Fruit fly (Drosophila melanogaster) whole organism, embryonic: Measurements from ENCODE around the gene CG43954.
A peak's percentile ranks its signal among the peaks of the same experiment; 100 is the strongest.

Experiments
- ATbp ChIP-seq: fragments of 200-800 bp; sonication (Bioruptor generic); optimal IDR thresholded peaks from 2 replicates; lab custom pipeline; 2017; ENCODE audit warnings: missing biosample characterization, mild to moderate bottlenecking, missing genetic modification characterization, missing genetic modification reagents
- Ada2b ChIP-seq: fragments of 200-800 bp; sonication (Bioruptor generic); IDR thresholded peaks from 2 replicates; pipeline ENCODE4 v1.3.6; 2022; ENCODE audit warnings: missing biosample characterization, missing genetic modification characterization
- Adf1 ChIP-seq: fragments of 200-800 bp; sonication (Bioruptor generic); IDR thresholded peaks from 2 replicates; pipeline ENCODE4 v1.3.6; 2022; ENCODE audit warnings: missing biosample characterization, missing genetic modification characterization
- CG1024 ChIP-seq: fragments of 200-800 bp; sonication (Bioruptor generic); IDR thresholded peaks from 2 replicates; pipeline ENCODE4 v1.3.6; 2022; ENCODE audit warnings: missing biosample characterization, missing genetic modification characterization
- CG10959 ChIP-seq: fragments of 200-800 bp; sonication (Bioruptor generic); IDR thresholded peaks from 2 replicates; pipeline ENCODE4 v1.3.6; 2022; ENCODE audit warnings: missing biosample characterization, missing genetic modification characterization
- CG10979 ChIP-seq: fragments of 200-800 bp; sonication (Bioruptor generic); optimal IDR thresholded peaks from 2 replicates; lab custom pipeline; 2018; ENCODE audit warnings: missing biosample characterization, mild to moderate bottlenecking, missing genetic modification characterization, moderate library complexity
- CG11093 ChIP-seq: fragments of 200-800 bp; sonication (Bioruptor generic); IDR thresholded peaks from 3 replicates; pipeline ENCODE4 v1.3.6; 2022; ENCODE audit warnings: missing biosample characterization, missing genetic modification characterization
- CG11504 ChIP-seq: fragments of 200-800 bp; sonication (Bioruptor generic); optimal IDR thresholded peaks from 3 replicates; lab custom pipeline; 2019; ENCODE audit warnings: missing biosample characterization, mild to moderate bottlenecking, missing genetic modification characterization, moderate library complexity
- CG12659 ChIP-seq: fragments of 200-800 bp; sonication (Bioruptor generic); optimal IDR thresholded peaks from 3 replicates; lab custom pipeline; 2017; ENCODE audit warnings: mild to moderate bottlenecking, missing biosample characterization, missing genetic modification reagents, missing genetic modification characterization
- CG13775 ChIP-seq: fragments of 200-800 bp; sonication (Bioruptor generic); optimal IDR thresholded peaks from 3 replicates; lab custom pipeline; 2017; ENCODE audit warnings: missing biosample characterization, mild to moderate bottlenecking, missing genetic modification characterization
- CG14710 ChIP-seq: fragments of 200-800 bp; sonication (Bioruptor generic); optimal IDR thresholded peaks from 3 replicates; lab custom pipeline; 2019; ENCODE audit warnings: missing biosample characterization, mild to moderate bottlenecking, missing genetic modification characterization, moderate library complexity
- CG16813 ChIP-seq: fragments of 200-800 bp; sonication (Bioruptor generic); IDR thresholded peaks from 3 replicates; pipeline ENCODE4 v1.3.6; 2022; ENCODE audit warnings: missing biosample characterization, missing genetic modification characterization; ENCODE audit not compliant: partially characterized antibody
- CG17328 ChIP-seq: fragments of 200-800 bp; sonication (Bioruptor generic); IDR thresholded peaks from 2 replicates; pipeline ENCODE4 v1.3.6; 2022; ENCODE audit warnings: missing biosample characterization, missing genetic modification characterization
- CG17361 ChIP-seq: fragments of 200-800 bp; sonication (Bioruptor generic); IDR thresholded peaks from 3 replicates; pipeline ENCODE4 v1.3.6; 2022; ENCODE audit warnings: missing biosample characterization, missing genetic modification characterization
- CG17568 ChIP-seq: fragments of 200-800 bp; sonication (Bioruptor generic); optimal IDR thresholded peaks from 2 replicates; lab custom pipeline; 2018; ENCODE audit warnings: missing biosample characterization, mild to moderate bottlenecking, missing genetic modification characterization, moderate library complexity
- CG2889 ChIP-seq: fragments of 200-800 bp; sonication (Bioruptor generic); IDR thresholded peaks from 3 replicates; pipeline ENCODE4 v1.3.6; 2022; ENCODE audit warnings: missing biosample characterization, missing genetic modification characterization
- CG32772 ChIP-seq: fragments of 200-800 bp; sonication (Bioruptor generic); IDR thresholded peaks from 2 replicates; pipeline ENCODE4 v1.3.6; 2022; ENCODE audit warnings: missing biosample characterization, missing genetic modification characterization
- CG43689 ChIP-seq: fragments of 200-800 bp; sonication (Bioruptor generic); IDR thresholded peaks from 2 replicates; pipeline ENCODE4 v1.3.6; 2022; ENCODE audit warnings: missing biosample characterization, missing genetic modification characterization
- CG4854 ChIP-seq: fragments of 200-800 bp; sonication (Bioruptor generic); optimal IDR thresholded peaks from 2 replicates; lab custom pipeline; 2016; ENCODE audit warnings: missing biosample characterization, missing genetic modification characterization, inconsistent platforms
- CG7372 ChIP-seq: fragments of 200-800 bp; sonication (Bioruptor generic); IDR thresholded peaks from 2 replicates; pipeline ENCODE4 v1.3.6; 2022; ENCODE audit warnings: missing biosample characterization, missing genetic modification characterization
- CG7556 ChIP-seq: fragments of 200-800 bp; sonication (Bioruptor generic); optimal IDR thresholded peaks from 2 replicates; lab custom pipeline; 2017; ENCODE audit warnings: missing biosample characterization, mild to moderate bottlenecking, missing genetic modification characterization
- CG8089 ChIP-seq: fragments of 200-800 bp; sonication (Bioruptor generic); optimal IDR thresholded peaks from 3 replicates; lab custom pipeline; 2016; ENCODE audit warnings: missing biosample characterization, missing genetic modification characterization
- CG8359 ChIP-seq: fragments of 200-800 bp; sonication (Bioruptor generic); optimal IDR thresholded peaks from 2 replicates; lab custom pipeline; 2017; ENCODE audit warnings: missing biosample characterization, mild to moderate bottlenecking, missing genetic modification characterization, borderline replicate concordance
- CG9437 ChIP-seq: fragments of 200-800 bp; sonication (Bioruptor generic); optimal IDR thresholded peaks from 2 replicates; lab custom pipeline; 2018; ENCODE audit warnings: missing biosample characterization, mild to moderate bottlenecking, missing genetic modification characterization
- Dbx ChIP-seq: fragments of 200-800 bp; sonication (Bioruptor generic); IDR thresholded peaks from 3 replicates; pipeline ENCODE4 v1.3.6; 2022; ENCODE audit warnings: missing biosample characterization, missing genetic modification characterization
- Fer3 ChIP-seq: fragments of 200-800 bp; sonication (Bioruptor generic); optimal IDR thresholded peaks from 2 replicates; lab custom pipeline; 2018; ENCODE audit warnings: missing biosample characterization, mild to moderate bottlenecking, missing genetic modification characterization, moderate library complexity
- Gsc ChIP-seq: fragments of 200-800 bp; sonication (Bioruptor generic); IDR thresholded peaks from 2 replicates; pipeline ENCODE4 v1.3.6; 2022; ENCODE audit warnings: missing biosample characterization, missing genetic modification characterization
- Sox100B ChIP-seq: fragments of 200-800 bp; sonication (Bioruptor generic); optimal IDR thresholded peaks from 3 replicates; lab custom pipeline; 2018; ENCODE audit warnings: missing biosample characterization, mild to moderate bottlenecking, missing genetic modification characterization
- Xbp1 ChIP-seq: fragments of 200-800 bp; sonication (Bioruptor generic); optimal IDR thresholded peaks from 3 replicates; lab custom pipeline; 2016; ENCODE audit warnings: missing biosample characterization, mild to moderate bottlenecking, missing genetic modification characterization
- btn ChIP-seq: fragments of 200-800 bp; sonication (Bioruptor generic); optimal IDR thresholded peaks from 2 replicates; lab custom pipeline; 2016; ENCODE audit warnings: missing biosample characterization, missing genetic modification characterization
- ci ChIP-seq: fragments of 200-800 bp; sonication (Bioruptor generic); IDR thresholded peaks from 3 replicates; pipeline ENCODE4 v1.3.6; 2022; ENCODE audit warnings: missing biosample characterization, missing genetic modification characterization
- dimm ChIP-seq: fragments of 200-800 bp; sonication (Bioruptor generic); IDR thresholded peaks from 2 replicates; pipeline ENCODE4 v1.3.6; 2022; ENCODE audit warnings: missing biosample characterization, missing genetic modification characterization
- disco-r ChIP-seq: fragments of 200-800 bp; sonication (Bioruptor generic); optimal IDR thresholded peaks from 2 replicates; lab custom pipeline; 2016; ENCODE audit warnings: missing biosample characterization, missing genetic modification characterization
- dpn ChIP-seq, 2 experiments: fragments of 200-800 bp; sonication (Bioruptor generic); optimal IDR thresholded peaks; 3 replicates each; lab custom pipeline; 2016; ENCODE audit warnings: missing biosample characterization in 2 of 2, missing genetic modification characterization in 2 of 2
- gem ChIP-seq: fragments of 200-800 bp; sonication (Bioruptor generic); optimal IDR thresholded peaks from 2 replicates; lab custom pipeline; 2019; ENCODE audit warnings: missing biosample characterization, mild to moderate bottlenecking, missing genetic modification characterization, moderate library complexity
- gro ChIP-seq: fragments of 200-800 bp; sonication (Bioruptor generic); optimal IDR thresholded peaks from 2 replicates; lab custom pipeline; 2016; ENCODE audit warnings: missing biosample characterization, missing genetic modification characterization
- jing ChIP-seq: fragments of 200-800 bp; sonication (Bioruptor generic); optimal IDR thresholded peaks from 2 replicates; lab custom pipeline; 2018; ENCODE audit warnings: missing biosample characterization, mild to moderate bottlenecking, missing genetic modification characterization
- kni ChIP-seq: fragments of 200-800 bp; sonication (Bioruptor generic); optimal IDR thresholded peaks from 3 replicates; lab custom pipeline; 2017; ENCODE audit warnings: mild to moderate bottlenecking, missing biosample characterization, missing genetic modification reagents, missing genetic modification characterization
- nom ChIP-seq: fragments of 200-800 bp; sonication (Bioruptor generic); optimal IDR thresholded peaks from 2 replicates; lab custom pipeline; 2017; ENCODE audit warnings: missing biosample characterization, missing genetic modification characterization, mild to moderate bottlenecking, moderate library complexity, missing genetic modification reagents
- pb ChIP-seq: fragments of 200-800 bp; sonication (Bioruptor generic); optimal IDR thresholded peaks from 3 replicates; lab custom pipeline; 2016; ENCODE audit warnings: missing biosample characterization, missing genetic modification characterization
- peb ChIP-seq: fragments of 200-800 bp; sonication (Bioruptor generic); IDR thresholded peaks from 2 replicates; pipeline ENCODE4 v1.3.6; 2022; ENCODE audit warnings: missing biosample characterization, missing genetic modification characterization
- pho ChIP-seq: fragments of 200-800 bp; sonication (Bioruptor generic); optimal IDR thresholded peaks from 2 replicates; lab custom pipeline; 2016; ENCODE audit warnings: missing biosample characterization, missing genetic modification characterization
- psq ChIP-seq: fragments of 200-800 bp; sonication (Bioruptor generic); optimal IDR thresholded peaks from 2 replicates; lab custom pipeline; 2017; ENCODE audit warnings: missing biosample characterization, missing genetic modification characterization
- ranshi ChIP-seq: fragments of 200-800 bp; sonication (Bioruptor generic); IDR thresholded peaks from 2 replicates; pipeline ENCODE4 v1.3.6; 2022; ENCODE audit warnings: missing biosample characterization, missing genetic modification characterization
- repo ChIP-seq: fragments of 200-800 bp; sonication (Bioruptor generic); optimal IDR thresholded peaks from 2 replicates; lab custom pipeline; 2016; ENCODE audit warnings: missing biosample characterization, missing genetic modification characterization
- sob ChIP-seq: fragments of 200-800 bp; sonication (Bioruptor generic); IDR thresholded peaks from 2 replicates; pipeline ENCODE4 v1.3.6; 2022; ENCODE audit warnings: missing biosample characterization, missing genetic modification characterization
- sqz ChIP-seq: fragments of 200-800 bp; sonication (Bioruptor generic); optimal IDR thresholded peaks from 3 replicates; lab custom pipeline; 2018; ENCODE audit warnings: missing biosample characterization, mild to moderate bottlenecking, missing genetic modification characterization
- tio ChIP-seq: fragments of 200-800 bp; sonication (Bioruptor generic); optimal IDR thresholded peaks from 2 replicates; lab custom pipeline; 2017; ENCODE audit warnings: missing biosample characterization, missing genetic modification characterization, inconsistent platforms
- usp ChIP-seq: fragments of >200 bp; optimal IDR thresholded peaks from 2 replicates; lab custom pipeline; 2017; ENCODE audit warnings: missing biosample characterization, missing genetic modification characterization
- wek ChIP-seq: fragments of 200-800 bp; sonication (Bioruptor generic); optimal IDR thresholded peaks from 3 replicates; lab custom pipeline; 2018; ENCODE audit warnings: missing biosample characterization, mild to moderate bottlenecking, missing genetic modification characterization, moderate library complexity

CG43954 gene

dm6 chr3L:16710258-16711020 is 1.0 kb downstream of the CG43954 start (continued):
- TF ChIP-seq pb (GFP tag; lab: Kevin White, UChicago) (no peak), Ada2b (GFP tag; lab: Robert Waterston, UW) (peak; percentile 43), dpn (GFP tag; optimal IDR thresholded peaks at IDR 0.05; lab: Kevin White, UChicago) (peak in 1 of 2 experiments; percentile 24), wek (GFP tag; lab: Kevin White, UChicago) (no peak), disco-r (GFP tag; lab: Kevin White, UChicago) (no peak), psq (no peak), CG16813 (GFP tag; lab: Robert Waterston, UW) (no peak), CG32772 (GFP tag; lab: Robert Waterston, UW) (no peak), ATbp (GFP tag; lab: Kevin White, UChicago) (peak; percentile 15), CG11504 (tag; lab: Kevin White, UChicago) (peak; percentile 69), CG9437 (GFP tag; lab: Kevin White, UChicago) (no peak), sob (GFP tag; lab: Robert Waterston, UW) (0 out of 2 replicates have a peak, but pooled peaks have one; percentile 13), CG12659 (GFP tag; lab: Kevin White, UChicago) (peak; percentile 7), kni (GFP tag; lab: Kevin White, UChicago) (no peak), CG7372 (GFP tag; lab: Robert Waterston, UW) (no peak), dimm (GFP tag; lab: Robert Waterston, UW) (no peak), btn (GFP tag; lab: Kevin White, UChicago) (no peak), CG43689 (GFP tag; lab: Robert Waterston, UW) (no peak), Adf1 (GFP tag; lab: Robert Waterston, UW) (no peak), gro (no peak), ci (0 out of 3 replicates have a peak, but pooled peaks have one; percentile 38), tio (GFP tag; lab: Kevin White, UChicago) (no peak), CG14710 (peak; percentile 19), Gsc (no peak), CG8089 (GFP tag; lab: Kevin White, UChicago) (no peak), CG13775 (GFP tag; lab: Kevin White, UChicago) (peak; percentile 28), CG17328 (0 out of 2 replicates have a peak, but pooled peaks have one; percentile 19), gem (tag; lab: Kevin White, UChicago) (peak; percentile 75), CG11093 (GFP tag; lab: Robert Waterston, UW) (no peak), peb (GFP tag; lab: Robert Waterston, UW) (no peak), Dbx (peak; percentile 75; the same call in 2 of the 3 replicates), usp (GFP tag; lab: Kevin White, UChicago) (no peak), Xbp1 (GFP tag; lab: Kevin White, UChicago) (no peak), nom (GFP tag; lab: Kevin White, UChicago) (no peak), CG10979 (peak; percentile 17), Fer3 (tag; lab: Kevin White, UChicago) (no peak), CG2889 (GFP tag; lab: Robert Waterston, UW) (no peak), repo (GFP tag; lab: Kevin White, UChicago) (no peak), CG10959 (no peak), pho (no peak), CG4854 (GFP tag; lab: Kevin White, UChicago) (no peak), sqz (GFP tag; lab: Kevin White, UChicago) (no peak), Sox100B (no peak), CG17361 (GFP tag; lab: Robert Waterston, UW) (peak; percentile 46), ranshi (GFP tag; lab: Robert Waterston, UW) (peak; percentile 36; the same call in 1 of the 2 replicates), CG1024 (GFP tag; lab: Robert Waterston, UW) (no peak), jing (GFP tag; lab: Kevin White, UChicago) (no peak), CG7556 (GFP tag; lab: Kevin White, UChicago) (peak; percentile 54), CG17568 (GFP tag; lab: Kevin White, UChicago) (no peak), CG8359 (GFP tag; lab: Kevin White, UChicago) (no peak)
